Fruit fly (Drosophila melanogaster) Kc167 (cell line): Measurements from ENCODE around the gene CG7789.

Experiments used
- Myc ChIP-seq: fragments of >200 bp; optimal IDR thresholded peaks from 2 replicates; lab custom pipeline; 2017; ENCODE audit warnings: missing external identifiers
- Sin3A ChIP-seq: fragments of >200 bp; optimal IDR thresholded peaks from 2 replicates; lab custom pipeline; 2018; ENCODE audit warnings: missing external identifiers
- h ChIP-seq: fragments of >200 bp; optimal IDR thresholded peaks from 3 replicates; lab custom pipeline; 2018; ENCODE audit warnings: missing external identifiers
- insv ChIP-seq: fragments of >200 bp; optimal IDR thresholded peaks from 3 replicates; lab custom pipeline; 2018; ENCODE audit warnings: missing external identifiers
- psq ChIP-seq: fragments of >200 bp; optimal IDR thresholded peaks from 2 replicates; lab custom pipeline; 2017; ENCODE audit warnings: missing external identifiers
- ttk ChIP-seq: sonication (Bioruptor generic); optimal IDR thresholded peaks from 2 replicates; lab custom pipeline; 2017; ENCODE audit warnings: missing external identifiers

CG7789 gene

DNA sequence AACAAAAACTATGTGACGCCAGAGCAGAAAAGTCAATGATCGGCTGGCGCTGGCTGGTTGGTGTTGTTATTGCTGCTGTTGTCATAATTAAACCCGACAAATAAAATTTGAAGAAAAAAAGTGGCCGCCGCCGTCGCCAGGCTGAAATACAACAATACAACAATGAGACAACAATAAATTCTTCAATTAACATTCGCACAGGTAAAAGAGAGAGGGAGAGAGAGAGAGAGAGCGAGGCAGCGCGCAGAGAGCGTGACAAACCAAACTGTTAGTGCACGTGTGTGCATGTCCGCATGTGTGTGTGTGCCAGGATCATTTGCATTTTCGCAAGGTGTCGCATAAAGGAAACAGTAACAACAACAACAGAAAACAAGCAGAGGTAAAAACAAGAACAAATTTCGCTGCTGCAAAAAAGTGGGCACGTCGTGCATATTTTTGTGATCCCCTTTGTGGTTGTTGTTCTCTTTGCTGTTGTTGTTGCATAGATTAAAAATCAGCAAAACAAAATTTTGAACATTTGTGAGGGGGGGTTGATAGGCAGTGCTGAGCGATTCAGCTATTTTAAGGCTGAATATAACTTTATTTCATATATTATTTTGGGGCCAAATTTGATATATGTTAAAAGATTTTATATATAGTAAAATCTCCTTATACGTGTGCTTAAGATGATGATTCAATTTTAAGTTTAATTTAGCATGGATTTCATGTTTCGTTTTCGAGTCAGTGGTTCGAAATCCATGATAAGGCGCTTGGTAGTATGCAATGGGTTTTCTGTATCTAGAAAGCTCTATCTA, 38.5 kb upstream of the CG7789 start:
- no peak for TF ChIP-seq Myc
- no peak for TF ChIP-seq Sin3A (lab: Kevin White, UChicago)
- no peak for TF ChIP-seq psq (lab: Kevin White, UChicago)
- no peak for TF ChIP-seq ttk (lab: Kevin White, UChicago)
- no peak for TF ChIP-seq h
- TF ChIP-seq insv, result no peak

DNA sequence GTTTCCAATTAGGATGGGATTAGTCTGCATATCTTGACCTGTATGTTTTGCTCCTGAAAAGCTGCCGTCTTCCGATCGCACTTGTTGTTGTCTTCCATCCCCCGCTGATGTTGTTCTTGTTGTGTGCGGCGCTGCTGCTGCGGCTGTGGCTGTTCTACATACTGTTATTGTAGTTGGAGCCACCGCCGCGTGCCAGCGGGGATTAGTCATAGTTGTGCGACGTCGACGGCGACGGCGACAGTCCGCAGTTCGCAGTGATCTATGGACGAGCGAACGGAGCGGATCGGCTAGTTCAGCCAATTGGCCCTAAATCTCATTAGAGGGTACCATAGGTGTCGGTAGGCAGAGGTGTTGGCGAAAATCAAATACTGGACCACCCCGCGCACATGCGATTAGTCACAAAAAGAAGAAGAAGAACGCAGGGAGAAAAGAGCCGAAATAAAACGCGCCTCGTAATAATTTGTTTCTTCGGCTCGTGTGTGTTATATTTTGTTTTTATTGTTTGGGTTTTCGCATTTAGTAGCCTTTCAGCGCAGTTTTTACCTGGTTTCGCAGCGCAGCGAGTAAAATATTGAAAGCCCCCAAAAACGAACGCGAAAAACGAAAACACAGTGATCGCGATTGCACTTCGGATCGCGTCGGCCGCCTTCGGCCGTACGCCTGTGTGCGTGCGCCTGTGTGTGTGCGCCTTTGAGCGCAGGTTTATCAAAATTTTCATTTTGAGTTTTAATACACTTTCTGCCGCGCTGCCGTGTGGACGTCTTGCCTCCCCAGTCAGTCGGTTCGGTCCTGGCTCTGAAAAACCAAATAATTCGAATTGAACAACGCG, 37.5 kb upstream of the CG7789 start, which contains the start of gene kay:
TSS of gene kay (plus strand) at position 729 of the 829 bp plus-strand sequence.
- TF ChIP-seq insv (no peak), Sin3A (lab: Kevin White, UChicago) (no peak), h (no peak), psq (lab: Kevin White, UChicago) (no peak), ttk (lab: Kevin White, UChicago) (no peak), Myc (no peak)

DNA sequence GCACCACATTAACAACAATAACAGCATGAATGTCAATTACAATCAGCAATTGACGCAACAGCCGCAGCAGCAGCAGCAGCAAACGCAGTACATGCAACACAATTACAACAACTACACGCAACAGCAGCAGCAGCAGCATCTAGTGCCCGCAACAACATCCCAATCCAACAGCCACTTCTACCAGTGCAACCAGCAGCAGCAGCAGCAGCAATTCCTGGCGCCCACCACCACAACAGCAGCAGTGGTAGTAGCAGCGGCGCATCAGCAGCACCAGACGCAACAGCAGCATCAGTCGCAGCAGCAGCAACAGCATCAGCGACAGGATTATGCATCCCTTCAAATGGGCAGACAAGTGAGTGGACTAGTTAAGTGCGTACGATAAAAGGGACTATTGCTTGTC, 35.8 kb upstream of the CG7789 start:
- TF ChIP-seq Sin3A (lab: Kevin White, UChicago) (no peak), Myc (no peak), insv (no peak), h (no peak), ttk (lab: Kevin White, UChicago) (no peak), psq (lab: Kevin White, UChicago) (no peak)

DNA sequence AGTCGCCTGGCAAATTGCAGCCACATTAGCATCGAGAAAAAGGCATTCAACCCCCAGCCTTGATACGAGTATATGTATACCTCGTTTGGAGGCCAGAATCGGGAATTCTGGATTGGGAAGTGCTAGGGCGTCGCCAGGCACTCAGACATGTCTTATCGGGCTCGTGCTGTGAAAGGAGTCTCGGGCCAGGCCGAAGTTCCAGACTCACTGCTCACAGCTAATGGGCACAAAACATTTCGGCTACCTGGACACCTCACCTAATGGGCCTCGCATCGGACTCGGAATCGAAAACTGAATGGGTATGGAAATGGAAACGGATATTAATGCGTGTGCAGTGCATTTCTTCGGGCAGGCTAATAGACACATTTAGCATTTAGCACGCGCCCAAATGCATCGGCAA, 32.1 kb upstream of the CG7789 start:
- no peak for TF ChIP-seq ttk (lab: Kevin White, UChicago)
- TF ChIP-seq psq (lab: Kevin White, UChicago), result no peak
- TF ChIP-seq Sin3A (lab: Kevin White, UChicago), result no peak
- no peak for TF ChIP-seq insv
- TF ChIP-seq h, result no peak
- no peak for TF ChIP-seq Myc

DNA sequence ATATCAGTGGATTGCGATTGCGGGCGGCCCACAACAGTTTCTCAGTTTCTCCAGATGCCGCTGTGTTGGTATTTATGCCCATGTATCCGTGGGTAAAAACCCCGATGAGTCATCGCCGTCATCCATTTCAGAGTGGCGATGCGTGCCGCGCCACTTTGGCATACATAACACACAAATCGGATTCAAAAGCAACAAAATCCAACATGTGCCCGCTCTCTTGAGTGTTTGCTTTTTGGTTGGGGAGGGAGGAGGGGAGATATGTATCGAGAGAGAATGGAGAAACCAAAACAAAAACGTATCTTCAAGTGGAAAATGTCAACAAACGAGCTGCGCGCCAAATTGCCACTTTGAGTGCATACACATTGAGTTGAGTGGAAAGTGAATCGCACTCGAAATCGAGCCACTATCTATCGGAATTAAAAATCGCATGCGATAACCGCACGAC, 31.3 kb upstream of the CG7789 start:
- TF ChIP-seq insv (no peak), Myc (no peak), Sin3A (lab: Kevin White, UChicago) (no peak), ttk (lab: Kevin White, UChicago) (no peak), psq (lab: Kevin White, UChicago) (no peak), h (no peak)

DNA sequence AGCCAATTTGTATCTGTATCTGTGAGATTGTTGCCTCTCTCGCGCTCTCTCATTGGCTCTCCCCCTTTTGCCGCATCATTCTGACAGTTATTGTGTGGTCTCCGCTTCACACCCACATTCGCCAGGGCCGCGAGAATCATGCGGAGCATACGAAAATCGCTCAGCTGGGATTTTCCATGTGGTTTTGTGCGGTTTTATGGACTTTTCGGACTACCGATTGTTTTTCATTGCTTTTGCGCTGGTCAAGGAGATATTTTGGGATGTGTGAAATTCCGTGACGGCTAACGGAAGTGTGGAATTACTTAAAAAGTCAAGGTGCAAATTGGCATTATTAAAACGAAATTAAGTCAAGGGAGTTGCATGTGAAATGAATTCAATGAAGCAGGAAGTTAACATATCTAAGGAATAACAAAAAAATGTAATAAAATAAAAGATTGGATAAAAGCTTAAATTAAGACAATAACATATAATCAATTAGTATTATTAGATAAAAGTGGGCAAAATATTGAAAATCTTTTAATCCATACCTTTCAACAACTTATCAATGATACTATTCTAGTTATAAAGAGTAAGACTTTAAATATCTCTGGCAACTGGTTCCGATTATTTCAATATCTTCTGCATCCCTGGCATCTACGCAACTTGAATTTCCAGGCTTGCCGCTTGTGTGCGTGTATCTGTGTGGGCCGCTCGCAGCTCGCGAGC, 30.8 kb upstream of the CG7789 start:
- no peak for TF ChIP-seq Sin3A (lab: Kevin White, UChicago)
- peak; percentile 99 for TF ChIP-seq psq (lab: Kevin White, UChicago)

DNA sequence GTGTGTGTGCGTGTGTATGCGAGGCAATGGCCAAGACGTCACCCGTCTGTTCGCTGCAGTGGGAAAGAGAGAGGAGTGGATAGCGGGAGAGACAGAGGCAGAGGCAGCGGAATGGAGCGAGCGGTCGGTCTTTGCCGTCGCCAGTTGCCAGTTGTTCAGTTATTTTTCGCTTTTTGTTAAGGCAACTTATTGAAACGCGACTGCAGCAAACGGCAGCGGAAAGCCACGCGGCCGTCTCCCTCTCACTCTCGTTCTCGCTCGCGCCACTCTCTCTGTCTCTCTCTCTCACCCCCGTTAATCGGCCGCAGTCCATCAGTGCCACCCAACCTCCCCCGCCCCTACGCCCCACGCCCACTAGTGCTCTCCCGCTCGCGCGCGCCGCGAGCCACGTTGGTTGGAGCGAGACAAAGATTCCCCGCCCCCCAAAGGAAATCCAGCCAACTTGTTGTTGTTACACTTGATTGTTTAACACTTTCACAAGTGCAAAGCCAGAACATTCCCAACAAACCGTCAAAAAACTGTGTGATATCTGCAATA, 30.1 kb upstream of the CG7789 start:
- no peak for TF ChIP-seq Sin3A (lab: Kevin White, UChicago)
- TF ChIP-seq ttk (lab: Kevin White, UChicago), result no peak
- TF ChIP-seq h, result no peak
- no peak for TF ChIP-seq psq (lab: Kevin White, UChicago)
- TF ChIP-seq insv, result no peak
- no peak for TF ChIP-seq Myc

DNA sequence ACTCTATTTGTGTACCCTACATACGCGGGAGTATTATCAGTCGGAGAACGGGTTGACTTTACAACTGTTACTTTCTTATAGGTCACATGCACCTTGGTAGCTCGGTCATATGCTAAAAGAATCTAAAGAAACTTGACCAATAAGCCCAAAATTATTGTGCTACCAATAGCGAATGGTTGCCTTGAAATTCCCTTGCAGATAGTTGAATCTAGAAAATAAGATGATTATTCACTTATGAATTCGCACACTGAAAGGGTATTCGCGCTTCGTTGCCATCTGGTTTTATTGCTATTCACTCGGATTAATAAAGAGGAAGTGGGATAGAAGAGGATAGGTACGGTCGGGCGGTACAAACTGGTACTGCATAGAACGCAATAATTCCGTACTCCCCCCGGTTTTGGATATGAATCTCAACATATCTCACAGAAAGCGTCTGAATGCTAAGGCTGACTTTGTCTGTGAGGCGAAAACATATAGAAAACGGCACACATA, 29.1 kb upstream of the CG7789 start:
- TF ChIP-seq psq (lab: Kevin White, UChicago) (peak; percentile 61), h (no peak), Myc (no peak)

DNA sequence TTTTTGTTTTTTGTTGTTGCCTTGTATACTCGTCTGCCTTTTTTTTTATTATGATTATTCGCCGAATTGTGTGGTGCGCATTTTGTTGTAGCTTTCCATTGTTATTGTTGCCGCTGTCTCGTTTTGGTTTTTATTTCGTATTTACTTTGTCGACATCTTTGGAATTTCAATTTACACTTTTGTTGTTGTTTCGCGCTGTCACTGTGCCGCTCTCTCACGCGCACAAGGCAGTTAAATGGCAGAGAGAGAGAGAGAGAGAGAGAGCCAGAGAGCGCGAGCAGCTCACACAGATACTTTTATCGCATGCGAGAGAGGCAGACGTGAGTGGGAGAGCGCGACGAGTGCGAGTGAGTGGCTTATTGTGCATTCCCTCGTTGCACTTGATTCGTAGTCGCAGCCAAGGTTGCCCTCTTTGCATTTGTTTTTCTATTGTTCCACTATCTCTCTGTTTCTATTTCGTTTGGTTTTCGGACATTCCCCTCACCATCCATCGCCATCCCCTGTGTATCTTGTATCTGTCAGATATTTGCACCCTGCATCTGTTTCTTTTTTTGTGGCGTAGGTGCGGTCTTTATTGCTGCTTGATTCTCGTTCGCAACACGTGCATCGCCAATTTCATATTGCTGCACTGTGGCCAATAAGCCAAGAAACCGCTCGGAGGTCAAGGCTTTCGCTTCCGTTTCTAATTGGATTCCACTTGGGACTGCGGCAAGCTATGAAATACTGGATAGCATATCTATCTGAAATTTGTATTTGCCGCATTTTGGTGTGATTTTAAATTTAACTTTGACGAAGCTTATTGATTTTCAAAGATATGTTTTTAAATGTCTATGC, 28.4 kb upstream of the CG7789 start:
- TF ChIP-seq h, result no peak
- no peak for TF ChIP-seq ttk (lab: Kevin White, UChicago)
- TF ChIP-seq Sin3A (lab: Kevin White, UChicago), result no peak
- no peak for TF ChIP-seq insv
- TF ChIP-seq Myc, result no peak
- no peak for TF ChIP-seq psq (lab: Kevin White, UChicago)

DNA sequence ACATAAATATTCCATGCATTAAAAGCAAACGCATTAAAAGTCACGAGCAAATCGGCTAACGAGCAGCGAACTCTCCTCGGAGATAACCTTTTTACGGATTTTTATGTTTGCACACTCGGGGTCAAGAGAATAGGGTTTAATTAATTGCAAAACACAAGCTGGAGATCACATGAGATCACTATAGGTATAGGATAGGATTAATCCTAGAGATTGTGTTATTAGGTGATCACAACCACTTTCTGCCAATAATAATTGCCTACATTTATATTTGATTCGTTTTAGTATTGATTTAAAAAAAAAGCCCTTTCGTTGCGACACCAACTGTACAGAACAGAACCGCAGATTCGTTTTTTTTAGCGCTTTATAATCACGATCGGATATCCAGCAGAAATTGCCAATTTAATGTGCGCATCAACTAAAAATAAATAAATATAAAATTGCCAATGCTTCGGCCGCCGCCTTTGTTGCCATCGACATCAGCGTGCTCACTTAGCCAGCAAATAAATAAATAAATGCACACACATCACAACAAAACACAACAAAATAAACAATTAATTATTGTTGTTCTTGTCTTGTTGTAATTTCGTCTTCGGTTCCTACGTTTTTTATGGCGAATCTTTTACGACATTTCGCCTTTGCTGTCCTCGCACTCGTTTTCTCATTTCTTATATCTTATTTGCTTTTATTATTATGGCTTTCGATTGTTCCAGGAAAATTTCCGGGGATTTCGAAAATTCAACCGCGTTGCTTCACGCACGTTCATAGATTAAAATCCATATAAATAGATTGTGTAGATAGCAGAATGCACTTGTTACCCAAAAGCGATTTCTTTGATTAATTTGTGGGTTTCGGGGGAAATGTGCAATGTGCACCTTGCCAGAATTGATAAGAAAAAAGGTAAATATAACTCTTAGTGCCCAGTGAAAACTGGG, 27.0 kb upstream of the CG7789 start:
- TF ChIP-seq psq (lab: Kevin White, UChicago), result no peak
- no peak for TF ChIP-seq h
- no peak for TF ChIP-seq insv
- no peak for TF ChIP-seq ttk (lab: Kevin White, UChicago)
- TF ChIP-seq Myc, result no peak
- TF ChIP-seq Sin3A (lab: Kevin White, UChicago), result no peak
